Worm (Caenorhabditis elegans): ENCODE measurements around the gene C14B1.12.

DNA sequence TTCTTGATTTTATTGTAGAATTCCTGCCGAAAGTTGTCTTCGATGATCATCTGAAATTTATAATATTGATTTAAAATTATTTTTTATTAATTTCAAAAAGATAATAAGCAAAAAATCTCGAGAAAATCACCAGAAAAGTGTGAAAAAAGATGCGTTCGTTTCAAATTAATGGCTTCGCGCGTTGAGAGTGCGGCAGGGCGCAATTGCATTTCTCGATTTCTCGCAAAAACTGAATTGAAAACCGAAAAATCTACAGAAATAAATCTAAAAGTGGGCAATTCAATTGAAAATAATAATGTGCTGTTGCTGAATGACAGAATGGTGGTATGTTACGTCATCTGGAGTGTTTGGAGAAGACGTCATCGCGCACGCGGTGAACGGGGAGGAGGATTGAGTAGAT lies 10.2 kb upstream of the C14B1.12 start, which contains the start of gene evl-18:
- no peak for TF ChIP-seq unc-39 (tag; optimal IDR thresholded peaks at IDR 0.05)
- TF ChIP-seq lsy-2 (tag; optimal IDR thresholded peaks at IDR 0.05), result peak in 1 of 2 experiments; percentile 30
- TF ChIP-seq ztf-11 (tag; optimal IDR thresholded peaks at IDR 0.05), result no peak
- no peak for TF ChIP-seq elt-1 (tag; optimal IDR thresholded peaks at IDR 0.05)
- no peak for TF ChIP-seq unc-62 (GFP tag; optimal IDR thresholded peaks at IDR 0.05)
- TF ChIP-seq sma-3 (GFP tag; optimal IDR thresholded peaks at IDR 0.05), result no peak
- TF ChIP-seq mbf-1 (tag; optimal IDR thresholded peaks at IDR 0.05), result no peak
- TF ChIP-seq fos-1 (tag; optimal IDR thresholded peaks at IDR 0.05), result no peak
- TF ChIP-seq zag-1 (tag; optimal IDR thresholded peaks at IDR 0.05), result no peak
- no peak for TF ChIP-seq ZK546.5 (tag; optimal IDR thresholded peaks at IDR 0.05)
- TF ChIP-seq C34F6.9 (tag; optimal IDR thresholded peaks at IDR 0.05), result peak; percentile 49
- TF ChIP-seq blmp-1 (tag; optimal IDR thresholded peaks at IDR 0.05; ENCODE audit: insufficient read depth), result no peak
- no peak for TF ChIP-seq nhr-11 (tag; optimal IDR thresholded peaks at IDR 0.05)
- TF ChIP-seq nhr-77 (tag; optimal IDR thresholded peaks at IDR 0.05), result no peak

Measured in whole organism, L2 larva.